Worm (Caenorhabditis elegans) whole organism, dauer: Measurements from ENCODE around the gene alfa-1.

ENCODE experiments used
- unc-62 ChIP-seq: sonication (generic microtip); optimal IDR thresholded peaks from 2 replicates; lab custom pipeline; 2017; ENCODE audit warnings: missing biosample characterization, missing genetic modification reagents, missing genetic modification characterization

Gene alfa-1

ce11 chrII:7678512-7678911 is 16.2 kb upstream of the alfa-1 start:
- no peak for TF ChIP-seq unc-62 (GFP tag; lab: Kevin White, UChicago)

ce11 chrII:7676307-7676905 is 14.1 kb upstream of the alfa-1 start:
- no peak for TF ChIP-seq unc-62 (GFP tag; lab: Kevin White, UChicago)

- no peak for TF ChIP-seq unc-62 (GFP tag; lab: Kevin White, UChicago)
Measured at ce11 chrII:7675752-7676151, 13.4 kb upstream of the alfa-1 start.

- TF ChIP-seq unc-62 (GFP tag; lab: Kevin White, UChicago): no peak
Measured at ce11 chrII:7671705-7672104, 9.4 kb upstream of the alfa-1 start, which contains the start of gene lir-1. Gene lir-1 (plus strand): TSS chrII:7672005.

- TF ChIP-seq unc-62 (GFP tag; lab: Kevin White, UChicago): no peak
Measured at ce11 chrII:7670039-7670438, 7.7 kb upstream of the alfa-1 start.

ce11 chrII:7669409-7669808 is 7.1 kb upstream of the alfa-1 start:
- no peak for TF ChIP-seq unc-62 (GFP tag; lab: Kevin White, UChicago)

ce11 chrII:7666967-7667366 is 4.6 kb upstream of the alfa-1 start, which contains the start of gene lir-2:
Gene lir-2 (plus strand): TSS chrII:7667267.
- TF ChIP-seq unc-62 (GFP tag; lab: Kevin White, UChicago): no peak

ce11 chrII:7666338-7666737 is 4.0 kb upstream of the alfa-1 start:
- TF ChIP-seq unc-62 (GFP tag; lab: Kevin White, UChicago): no peak

ce11 chrII:7663704-7664660 is 1.7 kb upstream of the alfa-1 start, which contains the start of the genes F18A1.7 and rpa-1:
Gene F18A1.7 (minus strand): TSS chrII:7663754.
Gene rpa-1 (plus strand): TSS chrII:7664582.
- no peak for TF ChIP-seq unc-62 (GFP tag; lab: Kevin White, UChicago)

ce11 chrII:7663028-7663427 is 706 bp upstream of the alfa-1 start:
- TF ChIP-seq unc-62 (GFP tag; lab: Kevin White, UChicago): no peak

ce11 chrII:7651171-7651570 is 11.2 kb downstream of the alfa-1 start, which contains the start of gene pde-4:
Gene pde-4 (minus strand): TSS chrII:7651246.
- TF ChIP-seq unc-62 (GFP tag; lab: Kevin White, UChicago): no peak

- no peak for TF ChIP-seq unc-62 (GFP tag; lab: Kevin White, UChicago)
Measured at ce11 chrII:7643214-7643613, 19.1 kb downstream of the alfa-1 start.

- TF ChIP-seq unc-62 (GFP tag; lab: Kevin White, UChicago): no peak
Measured at ce11 chrII:7642016-7642653, 20.2 kb downstream of the alfa-1 start.

ce11 chrII:7640161-7640841 is 22.0 kb downstream of the alfa-1 start:
- no peak for TF ChIP-seq unc-62 (GFP tag; lab: Kevin White, UChicago)

ce11 chrII:7639036-7639435 is 23.3 kb downstream of the alfa-1 start:
- no peak for TF ChIP-seq unc-62 (GFP tag; lab: Kevin White, UChicago)
